Worm (Caenorhabditis elegans) whole organism, midembryonic: ENCODE data around the gene H40L08.2.

Source experiments
- T22C8.4 ChIP-seq: fragments of 200-800 bp; sonication (Bioruptor generic); IDR thresholded peaks from 2 replicates; pipeline ENCODE4 v1.3.6; 2022; ENCODE audit warnings: missing genetic modification characterization, missing compliant biosample characterization
- cog-1 ChIP-seq: sonication (generic microtip); optimal IDR thresholded peaks from 2 replicates; lab custom pipeline; 2016; ENCODE audit warnings: missing genetic modification characterization, missing compliant biosample characterization
- flt-1 ChIP-seq: fragments of 200-800 bp; sonication (Bioruptor generic); IDR thresholded peaks from 2 replicates; pipeline ENCODE4 v1.3.6; 2022; ENCODE audit warnings: missing genetic modification characterization, missing compliant biosample characterization
- klf-2 ChIP-seq: fragments of 200-800 bp; sonication (Bioruptor generic); conservative IDR thresholded peaks from 2 replicates; pipeline ENCODE4 v1.3.6; 2022; ENCODE audit warnings: missing genetic modification reagents, missing genetic modification characterization, missing compliant biosample characterization
- med-1 ChIP-seq: sonication (generic microtip); optimal IDR thresholded peaks from 2 replicates; lab custom pipeline; 2017; ENCODE audit warnings: missing genetic modification characterization, mild to moderate bottlenecking, missing compliant biosample characterization, antibody characterized with exemption, missing genetic modification reagents; ENCODE audit not compliant: insufficient read depth
- ref-1 ChIP-seq: fragments of 200-800 bp; sonication (Bioruptor generic); conservative IDR thresholded peaks from 2 replicates; pipeline ENCODE4 v1.3.6; 2022; ENCODE audit warnings: missing genetic modification reagents, missing genetic modification characterization, missing compliant biosample characterization
- tab-1 ChIP-seq: fragments of 200-800 bp; sonication (Bioruptor generic); IDR thresholded peaks from 2 replicates; pipeline ENCODE4 v1.3.6; 2022; ENCODE audit warnings: missing genetic modification characterization, missing compliant biosample characterization
- ztf-23 ChIP-seq: fragments of 200-800 bp; sonication (Bioruptor generic); IDR thresholded peaks from 2 replicates; pipeline ENCODE4 v1.3.6; 2022; ENCODE audit warnings: missing genetic modification reagents, missing genetic modification characterization, missing compliant biosample characterization
- ztf-29 ChIP-seq: fragments of 200-800 bp; sonication (Bioruptor generic); IDR thresholded peaks from 2 replicates; pipeline ENCODE4 v1.3.6; 2022; ENCODE audit warnings: missing genetic modification reagents, missing genetic modification characterization, missing compliant biosample characterization

The H40L08.2 gene

DNA sequence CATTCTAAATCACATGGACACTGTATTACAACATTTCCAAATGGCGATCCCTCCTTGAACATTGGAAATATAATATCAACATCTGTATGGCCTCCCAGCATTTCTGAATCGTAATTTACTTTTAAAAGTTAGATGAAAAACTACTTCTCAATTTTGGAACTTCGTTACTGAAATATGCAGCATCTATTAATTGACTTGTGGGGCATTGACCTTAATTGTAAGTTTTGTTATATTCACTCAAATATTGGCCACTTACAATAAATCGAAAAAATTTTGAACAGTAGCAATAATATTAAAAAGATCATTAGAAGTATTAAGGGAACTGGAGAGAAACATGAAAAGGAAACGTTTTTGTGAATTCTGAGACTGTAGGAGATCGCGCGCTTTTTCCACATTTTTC lies 8.3 kb downstream of the H40L08.2 start, which contains the start of gene mam-6:
Gene mam-6, minus strand, starts transcription at position 101 of the 400 bp plus-strand sequence.
- no peak for TF ChIP-seq klf-2
- TF ChIP-seq ztf-23, result no peak
- no peak for TF ChIP-seq ref-1 (GFP tag; lab: Robert Waterston, UW)
- no peak for TF ChIP-seq tab-1 (GFP tag; lab: Robert Waterston, UW)
- TF ChIP-seq med-1 (GFP tag; lab: Kevin White, UChicago), result no peak
- no peak for TF ChIP-seq flt-1 (GFP tag; lab: Robert Waterston, UW)
- no peak for TF ChIP-seq cog-1
- no peak for TF ChIP-seq ztf-29
- no peak for TF ChIP-seq T22C8.4 (GFP tag; lab: Robert Waterston, UW)

DNA sequence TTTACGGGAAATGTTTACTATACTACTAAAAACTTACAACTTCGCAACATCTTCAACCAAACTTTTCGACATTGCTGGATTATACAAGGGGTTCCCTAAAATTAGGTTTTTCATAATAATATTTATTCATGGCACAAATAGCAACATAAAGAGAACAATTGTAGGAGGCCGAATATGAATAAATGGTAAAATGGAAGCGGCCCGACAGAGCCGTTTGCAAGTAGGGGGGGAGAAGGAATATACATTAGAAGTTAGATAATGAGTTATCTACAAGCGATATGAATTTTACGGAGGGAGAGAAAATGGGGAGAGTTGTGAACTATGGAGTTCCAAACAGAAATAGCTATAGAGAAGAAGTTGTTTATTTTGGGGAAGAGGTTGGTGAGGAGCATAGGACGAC lies 17.2 kb downstream of the H40L08.2 start, which contains the start of gene fbxa-96:
Gene fbxa-96, minus strand, starts transcription at position 101 of the 400 bp plus-strand sequence.
- TF ChIP-seq ref-1 (GFP tag; lab: Robert Waterston, UW) (no peak), flt-1 (GFP tag; lab: Robert Waterston, UW) (no peak), klf-2 (no peak), ztf-23 (no peak), tab-1 (GFP tag; lab: Robert Waterston, UW) (no peak), cog-1 (no peak), T22C8.4 (GFP tag; lab: Robert Waterston, UW) (no peak), ztf-29 (no peak), med-1 (GFP tag; lab: Kevin White, UChicago) (no peak)

DNA sequence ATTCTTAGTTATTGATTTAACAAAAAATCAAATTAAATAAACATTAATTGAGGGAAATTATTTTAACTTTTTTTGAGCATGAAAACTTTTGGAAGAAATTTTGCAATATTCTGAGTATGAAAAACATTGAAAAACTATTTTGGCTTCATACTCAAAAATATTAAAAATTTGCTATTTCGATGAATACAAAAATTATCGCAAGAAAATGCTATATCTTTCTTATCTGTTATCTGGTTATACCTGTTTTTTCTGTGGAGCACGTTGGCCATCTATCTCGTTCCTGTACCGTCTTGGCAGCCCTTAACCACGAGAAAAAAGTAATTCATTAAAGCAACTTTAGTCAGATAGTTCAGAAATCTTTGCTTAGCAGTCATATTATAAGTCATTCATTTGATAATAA lies 19.6 kb downstream of the H40L08.2 start:
- TF ChIP-seq klf-2 (no peak), tab-1 (GFP tag; lab: Robert Waterston, UW) (no peak)

DNA sequence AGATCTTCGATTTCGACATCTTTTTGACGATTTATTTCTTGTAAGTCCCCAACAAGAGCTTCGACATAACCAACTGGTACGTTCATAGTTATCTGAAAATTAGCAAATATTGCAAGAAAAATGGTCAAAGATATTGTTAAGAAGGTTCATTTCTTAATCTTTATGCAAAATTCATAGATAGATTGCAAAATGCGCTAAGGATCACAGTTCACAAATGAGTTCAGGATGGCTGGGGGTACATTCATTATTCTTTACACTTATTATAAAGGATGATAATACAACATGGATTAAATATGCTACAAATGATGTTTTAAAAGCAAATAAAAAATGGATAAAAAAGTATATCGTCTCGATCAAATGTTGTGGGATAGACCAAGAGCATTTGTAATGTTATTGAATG lies 20.8 kb downstream of the H40L08.2 start, which contains the start of gene H03G16.5:
Gene H03G16.5, minus strand, starts transcription at position 101 of the 400 bp plus-strand sequence.
- no peak for TF ChIP-seq flt-1 (GFP tag; lab: Robert Waterston, UW)
- no peak for TF ChIP-seq cog-1
- no peak for TF ChIP-seq tab-1 (GFP tag; lab: Robert Waterston, UW)
- no peak for TF ChIP-seq T22C8.4 (GFP tag; lab: Robert Waterston, UW)
- no peak for TF ChIP-seq ztf-29
- no peak for TF ChIP-seq ref-1 (GFP tag; lab: Robert Waterston, UW)
- TF ChIP-seq ztf-23, result no peak
- no peak for TF ChIP-seq klf-2
- TF ChIP-seq med-1 (GFP tag; lab: Kevin White, UChicago), result no peak

DNA sequence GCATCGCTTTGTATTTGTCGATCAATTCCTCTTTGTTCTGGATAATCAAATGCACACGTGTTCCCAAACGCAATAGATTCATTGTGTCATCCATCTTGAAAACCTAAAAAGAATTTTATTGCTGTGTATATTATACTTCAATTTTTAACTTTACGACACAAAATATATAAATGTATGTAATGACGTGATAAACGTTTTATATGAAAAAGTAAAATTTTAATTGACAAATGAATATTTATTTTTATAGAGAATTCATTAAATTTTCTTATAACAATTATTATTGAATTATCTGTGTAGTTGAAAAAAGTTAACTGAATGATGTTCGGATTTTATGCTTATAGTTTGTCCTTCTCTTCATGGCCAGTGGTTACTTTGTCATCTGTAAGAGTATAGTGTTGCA lies 21.6 kb downstream of the H40L08.2 start, which contains the start of gene H03G16.7:
Gene H03G16.7, minus strand, starts transcription at position 101 of the 400 bp plus-strand sequence.
- TF ChIP-seq med-1 (GFP tag; lab: Kevin White, UChicago) (no peak), T22C8.4 (GFP tag; lab: Robert Waterston, UW) (no peak)

DNA sequence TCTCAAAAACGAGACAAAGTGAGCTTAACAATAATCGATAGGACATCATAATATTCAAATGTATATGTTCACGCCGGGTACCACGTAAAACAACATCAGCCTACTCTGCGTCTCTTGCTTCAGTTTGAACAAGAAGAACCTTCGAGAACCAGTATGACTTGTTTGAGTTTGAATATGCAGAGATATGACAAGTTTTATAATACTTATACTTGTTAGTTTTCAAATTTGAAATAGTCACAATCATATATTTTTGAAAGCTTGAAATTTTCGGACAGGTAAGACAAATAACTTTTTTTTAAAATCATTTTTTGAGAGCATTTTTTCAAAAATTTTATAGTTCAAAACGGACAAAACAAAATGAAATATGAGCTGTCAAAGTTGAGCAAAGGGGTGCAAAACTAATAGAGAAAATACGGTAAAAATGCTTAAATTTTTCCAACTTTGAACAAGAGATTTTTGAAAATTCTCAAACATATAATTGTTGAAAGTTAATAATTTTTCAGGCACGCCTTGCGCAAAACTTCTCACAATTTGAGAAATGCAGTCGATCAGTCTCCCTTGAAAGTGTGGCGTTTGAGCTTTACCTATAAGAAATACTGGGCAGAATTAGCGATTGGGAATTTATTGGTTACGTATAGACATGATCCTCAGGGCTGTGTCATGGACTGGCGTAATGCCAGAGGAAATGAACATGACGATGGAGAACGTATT lies 24.2 kb downstream of the H40L08.2 start, which contains the start of gene H03G16.1:
Gene H03G16.1, plus strand, starts transcription at position 661 of the 711 bp plus-strand sequence.
- TF ChIP-seq ztf-29 (no peak), flt-1 (GFP tag; lab: Robert Waterston, UW) (no peak), med-1 (GFP tag; lab: Kevin White, UChicago) (no peak), tab-1 (GFP tag; lab: Robert Waterston, UW) (no peak), klf-2 (no peak), cog-1 (no peak), ref-1 (GFP tag; lab: Robert Waterston, UW) (no peak), ztf-23 (no peak), T22C8.4 (GFP tag; lab: Robert Waterston, UW) (no peak)

DNA sequence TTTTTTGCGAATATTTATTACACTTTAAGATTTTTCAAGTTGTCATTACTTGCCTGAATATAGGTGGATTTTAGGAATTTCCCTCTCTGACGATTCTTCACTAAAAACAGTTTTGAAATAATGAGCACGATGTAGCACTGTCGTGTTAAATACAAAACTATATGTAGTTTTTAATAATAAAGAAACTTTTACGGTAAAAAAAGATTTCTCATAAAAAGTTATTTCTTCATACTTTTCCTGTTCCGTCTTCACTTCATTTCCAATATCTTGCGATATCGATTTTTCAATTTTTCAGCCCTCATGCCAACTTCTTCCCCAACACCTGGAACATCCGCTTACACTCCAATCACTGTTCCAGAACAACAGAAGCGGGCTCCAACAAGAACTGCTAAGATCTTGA lies 25.2 kb downstream of the H40L08.2 start, which contains the start of gene H03G16.6:
Gene H03G16.6, plus strand, starts transcription at position 301 of the 400 bp plus-strand sequence.
- TF ChIP-seq ztf-23, result no peak
- no peak for TF ChIP-seq flt-1 (GFP tag; lab: Robert Waterston, UW)
- no peak for TF ChIP-seq cog-1

DNA sequence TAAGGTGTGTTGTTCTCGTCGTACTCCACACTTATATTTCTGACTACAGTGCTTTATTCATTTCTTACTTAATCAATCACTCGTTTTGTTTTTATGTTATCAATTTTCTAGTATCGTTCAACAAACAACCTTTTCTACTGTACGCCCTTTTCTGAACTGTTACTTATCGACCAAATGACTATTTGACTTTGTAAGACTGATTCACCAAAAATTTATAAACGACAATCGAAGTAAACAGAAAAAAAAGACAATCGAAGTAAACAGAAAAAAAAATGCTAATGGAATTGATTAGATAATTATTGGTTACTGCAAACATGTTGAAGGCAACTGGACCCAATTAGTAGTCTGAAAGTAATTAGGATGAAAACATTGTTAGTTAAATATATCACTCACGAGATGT lies 27.5 kb downstream of the H40L08.2 start:
- no peak for TF ChIP-seq tab-1 (GFP tag; lab: Robert Waterston, UW)
- no peak for TF ChIP-seq ref-1 (GFP tag; lab: Robert Waterston, UW)
- no peak for TF ChIP-seq ztf-23
- TF ChIP-seq klf-2, result no peak
- no peak for TF ChIP-seq T22C8.4 (GFP tag; lab: Robert Waterston, UW)
- TF ChIP-seq cog-1, result no peak
- no peak for TF ChIP-seq med-1 (GFP tag; lab: Kevin White, UChicago)
- TF ChIP-seq ztf-29, result no peak
- TF ChIP-seq flt-1 (GFP tag; lab: Robert Waterston, UW), result no peak

DNA sequence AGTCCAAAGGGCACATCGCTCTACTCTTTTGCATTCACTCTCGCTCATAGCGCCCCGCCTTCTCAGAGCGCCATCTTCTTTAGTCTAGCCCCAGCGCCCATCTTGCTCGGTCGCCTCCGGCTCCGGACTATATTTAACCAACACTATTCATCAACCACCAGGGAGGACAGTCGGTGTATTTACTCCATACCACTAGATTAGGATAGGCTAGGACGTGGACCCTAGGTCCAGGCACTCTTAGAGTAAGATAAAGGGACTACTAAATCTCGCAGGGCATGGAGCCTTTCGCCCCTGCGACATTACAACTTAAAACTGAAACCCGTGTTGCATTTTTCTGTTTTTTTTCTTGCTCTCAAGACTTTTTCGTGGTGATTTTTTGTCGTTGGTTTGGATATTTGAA lies 30.0 kb downstream of the H40L08.2 start:
- no peak for TF ChIP-seq T22C8.4 (GFP tag; lab: Robert Waterston, UW)
- no peak for TF ChIP-seq flt-1 (GFP tag; lab: Robert Waterston, UW)
- no peak for TF ChIP-seq ref-1 (GFP tag; lab: Robert Waterston, UW)
- no peak for TF ChIP-seq cog-1
- TF ChIP-seq klf-2, result no peak
- TF ChIP-seq ztf-23, result no peak

DNA sequence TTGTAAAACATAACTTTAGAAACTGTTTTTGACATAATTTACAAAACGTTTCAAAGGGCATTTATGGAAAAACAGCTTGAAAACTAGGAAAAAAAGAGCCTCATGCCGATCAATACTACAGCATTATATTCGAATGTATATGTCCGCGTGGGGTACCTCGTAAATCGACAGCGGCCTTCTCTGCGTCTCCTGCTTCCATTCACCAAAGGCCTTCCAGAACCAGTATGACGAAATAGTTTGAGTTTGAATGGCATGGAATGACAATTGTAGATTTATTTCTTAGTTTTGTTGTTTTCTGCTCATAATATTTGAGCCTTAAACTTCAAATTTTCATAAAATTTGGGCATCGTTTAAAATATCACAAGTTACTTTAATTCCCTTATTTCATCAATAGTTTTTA lies 32.1 kb downstream of the H40L08.2 start:
- no peak for TF ChIP-seq ztf-23
- TF ChIP-seq flt-1 (GFP tag; lab: Robert Waterston, UW), result no peak
- TF ChIP-seq cog-1, result no peak
- TF ChIP-seq med-1 (GFP tag; lab: Kevin White, UChicago), result no peak
- no peak for TF ChIP-seq klf-2
- TF ChIP-seq T22C8.4 (GFP tag; lab: Robert Waterston, UW), result no peak
- no peak for TF ChIP-seq tab-1 (GFP tag; lab: Robert Waterston, UW)
- no peak for TF ChIP-seq ref-1 (GFP tag; lab: Robert Waterston, UW)
- TF ChIP-seq ztf-29, result no peak
